Worm (Caenorhabditis elegans) whole organism, L2 larva: ENCODE results near the gene F28C6.5.

Experiments used
- R02D3.7 ChIP-seq: fragments of 150-350 bp; optimal IDR thresholded peaks from 2 replicates; lab custom pipeline; 2014; ENCODE audit warnings: missing biosample characterization, missing genetic modification characterization
- lin-39 ChIP-seq: fragments of 150-350 bp; optimal IDR thresholded peaks from 2 replicates; lab custom pipeline; 2014; ENCODE audit warnings: missing biosample characterization, missing genetic modification reagents, missing genetic modification characterization
- lsy-2 ChIP-seq, 2 experiments: fragments of 150-350 bp in 1 of 2; sonication (generic microtip) in 1 of 2; optimal IDR thresholded peaks; 2 replicates each; lab custom pipeline; 2014 to 2017; ENCODE audit warnings: missing biosample characterization in 2 of 2, missing genetic modification characterization in 2 of 2
- nhr-10 ChIP-seq: sonication (generic microtip); optimal IDR thresholded peaks from 2 replicates; lab custom pipeline; 2017; ENCODE audit warnings: missing biosample characterization, missing genetic modification characterization
- nhr-23 ChIP-seq: fragments of 150-350 bp; optimal IDR thresholded peaks from 2 replicates; lab custom pipeline; 2014; ENCODE audit warnings: missing biosample characterization, missing genetic modification reagents, missing genetic modification characterization
- nhr-237 ChIP-seq: fragments of 150-350 bp; optimal IDR thresholded peaks from 2 replicates; lab custom pipeline; 2014; ENCODE audit warnings: missing biosample characterization, missing genetic modification characterization
- skn-1 ChIP-seq: sonication (generic microtip); optimal IDR thresholded peaks from 2 replicates; lab custom pipeline; 2017; ENCODE audit warnings: missing biosample characterization, missing genetic modification characterization
- snpc-4 ChIP-seq: fragments of 150-350 bp; optimal IDR thresholded peaks from 2 replicates; lab custom pipeline; 2014; ENCODE audit warnings: missing biosample characterization, missing genetic modification characterization
- unc-55 ChIP-seq: fragments of 150-350 bp; sonication (generic microtip); optimal IDR thresholded peaks from 3 replicates; lab custom pipeline; 2014; ENCODE audit warnings: missing biosample characterization, missing genetic modification reagents, missing genetic modification characterization
- zag-1 ChIP-seq: fragments of 150-350 bp; optimal IDR thresholded peaks from 2 replicates; lab custom pipeline; 2014; ENCODE audit warnings: missing biosample characterization, missing genetic modification characterization
- ztf-11 ChIP-seq: sonication (generic microtip); optimal IDR thresholded peaks from 2 replicates; lab custom pipeline; 2017; ENCODE audit warnings: missing biosample characterization, missing genetic modification characterization
- ztf-4 ChIP-seq: fragments of 150-350 bp; optimal IDR thresholded peaks from 2 replicates; lab custom pipeline; 2014; ENCODE audit warnings: missing biosample characterization, missing genetic modification characterization

ce11 chrII:8610085-8610484 is 10.8 kb downstream of the F28C6.5 start, which contains the start of gene F28C6.9:
- TF ChIP-seq skn-1 = no peak
- no peak for TF ChIP-seq ztf-11
- TF ChIP-seq R02D3.7 (tag; lab: Kevin White, UChicago) = no peak
- no peak for TF ChIP-seq nhr-10 (tag; lab: Kevin White, UChicago)
- TF ChIP-seq nhr-237 = no peak
- TF ChIP-seq lsy-2 (tag; optimal IDR thresholded peaks at IDR 0.05; lab: Kevin White, UChicago) = no peak
- TF ChIP-seq snpc-4 (tag; lab: Kevin White, UChicago) = no peak
- no peak for TF ChIP-seq nhr-23
- no peak for TF ChIP-seq zag-1 (tag; lab: Kevin White, UChicago)
- no peak for TF ChIP-seq lin-39 (tag; lab: Kevin White, UChicago)
- TF ChIP-seq ztf-4 = no peak
- no peak for TF ChIP-seq unc-55
